Worm (Caenorhabditis elegans) whole organism, L1 larva: ENCODE results near the gene amx-1.

Experiments used
- alr-1 ChIP-seq: fragments of 200-800 bp; sonication (Bioruptor generic); optimal IDR thresholded peaks from 2 replicates; lab custom pipeline; 2018; ENCODE audit warnings: borderline replicate concordance, mild to moderate bottlenecking, missing genetic modification characterization, missing compliant biosample characterization
- ama-1 ChIP-seq: fragments of 150-350 bp; optimal IDR thresholded peaks from 2 replicates; lab custom pipeline; 2014
- hpl-2 ChIP-seq: fragments of 150-350 bp; optimal IDR thresholded peaks from 2 replicates; lab custom pipeline; 2014; ENCODE audit warnings: missing biosample characterization, missing genetic modification reagents, missing genetic modification characterization

- no peak for TF ChIP-seq ama-1 (lab: Kevin White, UChicago)
- TF ChIP-seq alr-1 (tag; lab: Kevin White, UChicago) = no peak
- no peak for TF ChIP-seq hpl-2 (GFP tag; lab: Kevin White, UChicago)
These were observed 9.7 kb upstream of the amx-1 start for ce11 chrIII:3812369-3812993.
